Fruit fly (Drosophila melanogaster): Measurements from ENCODE around the gene CG31142.

The CG31142 gene

DNA sequence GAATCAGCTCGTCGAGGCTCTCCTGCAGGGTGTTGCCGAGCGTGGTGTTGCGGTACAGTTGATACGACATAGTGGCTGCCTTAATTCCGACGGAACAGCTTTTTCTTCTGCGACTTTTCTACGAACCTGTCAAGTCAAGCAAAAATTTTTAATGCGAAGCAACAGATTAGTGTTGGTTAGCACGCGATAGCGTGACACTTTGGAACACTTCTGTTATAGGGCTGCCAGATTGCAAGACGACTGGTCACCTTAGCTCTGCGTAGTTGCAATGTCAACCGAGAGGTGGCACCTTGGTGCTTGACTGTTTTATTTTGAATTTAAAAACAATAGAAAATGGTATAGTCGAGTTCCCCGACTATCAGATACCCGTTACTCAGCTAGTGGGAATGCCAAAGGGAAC lies 38.2 kb upstream of the CG31142 start, which contains the start of gene TfIIA-S (continued):
- TF ChIP-seq repo (GFP tag; optimal IDR thresholded peaks at IDR 0.05) (peak; percentile 86), CG3065 (GFP tag; optimal IDR thresholded peaks at IDR 0.05) (peak; percentile 30), HmgD (GFP tag; optimal IDR thresholded peaks at IDR 0.05) (peak; percentile 93), dmrt11E (tag; optimal IDR thresholded peaks at IDR 0.05) (peak; percentile 36)

DNA sequence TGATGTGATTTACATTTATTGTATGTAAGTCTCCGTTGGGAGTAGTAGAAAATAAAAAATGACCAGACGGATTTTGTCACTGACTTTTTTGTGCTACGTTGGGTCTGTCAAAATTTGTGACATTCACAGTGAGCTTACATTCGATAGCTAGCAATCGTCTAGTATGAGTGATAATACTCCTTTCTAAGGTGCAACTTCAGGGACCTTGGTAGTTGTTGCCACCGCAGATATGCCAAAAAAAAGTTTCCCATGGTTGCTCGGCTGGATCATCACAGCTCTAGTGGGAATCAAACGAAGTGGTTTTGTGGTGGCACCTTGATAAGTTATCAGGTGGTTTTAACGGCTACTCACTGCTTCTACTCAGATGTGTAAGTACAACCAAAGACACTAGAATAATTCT lies 35.6 kb upstream of the CG31142 start, which contains the start of gene tbrd-1:
Gene tbrd-1, minus strand, starts transcription at position 101 of the 400 bp plus-strand sequence.
- TF ChIP-seq Atf-2 (GFP tag; optimal IDR thresholded peaks at IDR 0.05): no peak
- TF ChIP-seq gcm2 (GFP tag; optimal IDR thresholded peaks at IDR 0.05): no peak
- no peak for TF ChIP-seq CG34422 (GFP tag; IDR thresholded peaks at IDR 0.05)
- TF ChIP-seq CG2678 (tag; optimal IDR thresholded peaks at IDR 0.05): no peak
- no peak for TF ChIP-seq rib (GFP tag; IDR thresholded peaks at IDR 0.05)
- no peak for TF ChIP-seq CG4328 (GFP tag; optimal IDR thresholded peaks at IDR 0.05)
- TF ChIP-seq ind (GFP tag; optimal IDR thresholded peaks at IDR 0.05): no peak
- TF ChIP-seq dysf (GFP tag; IDR thresholded peaks at IDR 0.05): no peak
- no peak for TF ChIP-seq Atf3 (GFP tag; optimal IDR thresholded peaks at IDR 0.05)
- no peak for TF ChIP-seq bab2 (GFP tag; optimal IDR thresholded peaks at IDR 0.05)
- no peak for TF ChIP-seq CG10321 (GFP tag; IDR thresholded peaks at IDR 0.05)
- no peak for TF ChIP-seq scrt (GFP tag; optimal IDR thresholded peaks at IDR 0.05)
- TF ChIP-seq mirr (GFP tag; optimal IDR thresholded peaks at IDR 0.05): no peak
- TF ChIP-seq zfh1 (GFP tag; IDR thresholded peaks at IDR 0.05): no peak
- no peak for TF ChIP-seq CG32767 (GFP tag; IDR thresholded peaks at IDR 0.05)

DNA sequence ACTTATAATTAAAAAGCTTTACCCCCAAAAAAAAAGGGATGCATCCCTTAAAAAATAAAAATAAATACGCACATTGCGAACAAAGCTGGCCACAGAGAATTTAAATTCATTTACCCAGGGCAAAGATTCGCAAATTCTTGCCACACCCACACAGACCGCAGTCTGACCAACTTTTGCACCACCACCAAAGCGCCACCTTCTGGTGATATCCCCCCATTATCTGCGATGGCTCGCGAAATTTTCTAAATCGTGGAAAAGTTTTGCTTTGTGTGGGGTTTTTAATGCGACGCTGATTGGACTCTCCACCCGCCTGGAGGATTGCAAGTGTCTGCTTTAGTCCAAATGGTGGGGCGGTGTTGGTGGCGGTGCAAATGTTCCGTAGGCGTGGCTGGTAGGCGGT lies 29.0 kb upstream of the CG31142 start:
- peak; percentile 60 for TF ChIP-seq CG10979 (tag; optimal IDR thresholded peaks at IDR 0.05)
- TF ChIP-seq CTCF (GFP tag; optimal IDR thresholded peaks at IDR 0.05): peak; percentile 81
- no peak for TF ChIP-seq CG2199 (GFP tag; IDR thresholded peaks at IDR 0.05)

DNA sequence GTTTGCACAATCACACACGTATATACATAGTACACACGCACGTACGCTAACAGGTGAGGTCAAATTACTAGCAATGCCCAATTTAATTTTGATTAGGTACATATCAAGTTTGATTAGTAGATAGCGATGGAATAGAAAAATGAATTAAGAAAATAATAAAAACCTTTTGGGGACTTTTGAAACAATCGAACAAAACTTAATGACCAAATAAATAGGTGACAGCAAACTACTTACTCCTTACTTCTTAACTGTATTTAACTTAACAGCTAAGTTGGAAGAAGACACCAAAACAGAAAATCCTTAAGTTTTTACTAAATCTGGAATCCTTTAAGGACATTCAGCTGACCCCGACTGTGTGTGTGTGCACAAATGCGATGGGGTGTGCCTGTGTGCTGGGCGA lies 27.0 kb upstream of the CG31142 start:
- TF ChIP-seq Drgx (GFP tag; IDR thresholded peaks at IDR 0.05) (0 out of 2 replicates have a peak, but pooled peaks have one; percentile 12), sqz (GFP tag; optimal IDR thresholded peaks at IDR 0.05) (no peak)

DNA sequence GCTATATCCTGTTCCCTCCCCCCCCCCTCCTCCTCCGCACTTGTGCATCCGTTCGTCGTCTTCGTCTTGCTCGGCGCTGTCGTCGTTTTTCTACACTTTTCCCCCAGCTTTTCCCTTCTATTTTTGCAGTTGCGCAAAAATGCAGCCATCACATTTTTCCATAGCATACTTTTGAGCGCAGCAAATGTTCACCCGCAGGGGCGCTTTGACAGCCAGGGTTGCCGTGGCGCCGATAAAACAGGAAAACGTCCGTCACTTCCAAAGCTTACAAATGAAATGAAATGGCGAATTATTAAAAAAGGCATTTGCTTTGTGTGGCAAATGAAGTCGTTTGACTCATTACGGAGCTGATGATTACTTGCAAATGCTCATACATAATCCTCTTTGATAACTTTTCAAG lies 26.5 kb upstream of the CG31142 start:
- TF ChIP-seq Med (GFP tag) (peak; percentile 34), otp (GFP tag; IDR thresholded peaks at IDR 0.05) (no peak), vvl (GFP tag; IDR thresholded peaks at IDR 0.05) (0 out of 2 replicates have a peak, but pooled peaks have one; percentile 16), CG2116 (GFP tag; optimal IDR thresholded peaks at IDR 0.05) (peak; percentile 91), CTCF (GFP tag; optimal IDR thresholded peaks at IDR 0.05) (peak; percentile 60), stwl (tag; optimal IDR thresholded peaks at IDR 0.05) (peak; percentile 81), CG34376 (GFP tag; optimal IDR thresholded peaks at IDR 0.05) (no peak)

DNA sequence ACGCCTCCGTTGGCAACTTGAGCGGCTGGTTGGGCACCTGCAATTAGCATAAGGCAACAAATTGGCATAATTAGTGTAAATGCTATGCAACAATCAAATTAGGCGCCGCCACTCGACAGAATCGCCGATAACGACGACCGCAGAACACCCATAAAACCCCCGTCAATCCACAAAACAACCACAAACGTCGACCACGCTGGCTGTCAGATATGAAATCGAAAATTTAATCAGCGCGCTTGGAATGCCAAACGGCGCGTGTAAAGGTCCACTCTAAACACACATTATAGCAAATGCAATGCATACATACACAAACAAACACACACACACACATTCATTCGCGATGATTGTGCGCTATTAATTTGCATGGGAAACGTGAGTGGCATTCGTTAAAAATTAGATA lies 25.6 kb upstream of the CG31142 start:
- TF ChIP-seq chinmo (GFP tag; IDR thresholded peaks at IDR 0.05; ENCODE audit: partially characterized antibody): 0 out of 4 replicates have a peak, but pooled peaks have one; percentile 68
- no peak for TF ChIP-seq CG2116 (GFP tag; optimal IDR thresholded peaks at IDR 0.05)

DNA sequence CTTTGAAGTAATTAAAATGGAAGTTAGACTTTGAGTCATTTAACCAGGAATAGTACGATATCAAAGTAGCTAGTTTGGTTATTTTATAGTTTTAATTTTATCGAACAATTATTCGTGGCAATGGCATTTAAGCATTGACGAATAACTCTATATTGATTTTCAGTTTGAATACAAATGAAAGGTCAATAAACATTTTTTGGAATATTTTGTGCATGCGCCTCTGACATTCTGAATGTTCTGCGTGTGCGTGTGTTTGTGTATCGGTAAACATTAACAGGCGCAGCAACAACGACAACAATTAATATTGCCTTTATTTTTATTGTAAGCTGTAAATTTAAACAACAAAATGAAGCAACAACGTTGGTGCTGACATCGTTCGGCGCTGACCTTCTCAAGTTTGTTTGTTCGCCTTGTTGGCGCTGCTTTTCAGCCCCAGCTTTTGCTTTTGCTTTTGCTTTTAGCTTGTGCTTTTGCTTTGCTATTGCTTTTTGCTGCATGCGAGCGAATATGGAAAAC lies 19.6 kb upstream of the CG31142 start:
- TF ChIP-seq Blimp-1 (GFP tag; optimal IDR thresholded peaks at IDR 0.05) (peak; percentile 47), unc-4 (GFP tag; IDR thresholded peaks at IDR 0.05; ENCODE audit: partially characterized antibody) (no peak), NfI (GFP tag; optimal IDR thresholded peaks at IDR 0.05) (peak; percentile 20), gcm (GFP tag; optimal IDR thresholded peaks at IDR 0.05) (peak; percentile 10), Fer1 (GFP tag; optimal IDR thresholded peaks at IDR 0.05) (peak; percentile 60), CG15479 (GFP tag; optimal IDR thresholded peaks at IDR 0.05) (no peak), CG7271 (tag; optimal IDR thresholded peaks at IDR 0.05) (peak; percentile 27), CG3847 (GFP tag; IDR thresholded peaks at IDR 0.05) (no peak), CG4360 (GFP tag; IDR thresholded peaks at IDR 0.05) (no peak), CG7928 (GFP tag; optimal IDR thresholded peaks at IDR 0.05) (no peak), CG32767 (GFP tag; IDR thresholded peaks at IDR 0.05) (0 out of 2 replicates have a peak, but pooled peaks have one; percentile 31)

All from whole organism, embryonic.